Worm (Caenorhabditis elegans) whole organism, L3 larva: Measurements from ENCODE around the gene rpt-1.

ENCODE experiments used
- ceh-16 ChIP-seq: sonication (generic microtip); optimal IDR thresholded peaks from 2 replicates; lab custom pipeline; 2017; ENCODE audit warnings: missing biosample characterization, missing genetic modification characterization
- egl-27 ChIP-seq: sonication (generic microtip); optimal IDR thresholded peaks from 4 replicates; lab custom pipeline; 2017; ENCODE audit warnings: missing biosample characterization, missing genetic modification reagents, missing genetic modification characterization
- elt-3 ChIP-seq, 3 experiments: fragments of 150-350 bp in 1 of 3; sonication (generic microtip) in 2 of 3; optimal IDR thresholded peaks; 2 replicates in 2 of 3; 4 replicates in 1 of 3; lab custom pipeline; 2014 to 2017; ENCODE audit warnings: missing biosample characterization in 3 of 3, missing genetic modification characterization in 3 of 3
- fos-1 ChIP-seq: fragments of 150-350 bp; optimal IDR thresholded peaks from 2 replicates; lab custom pipeline; 2014; ENCODE audit warnings: missing biosample characterization, missing genetic modification characterization
- lin-39 ChIP-seq: fragments of 150-350 bp; optimal IDR thresholded peaks from 2 replicates; lab custom pipeline; 2018; ENCODE audit warnings: missing biosample characterization, missing genetic modification reagents, missing genetic modification characterization
- skn-1 ChIP-seq: fragments of 150-350 bp; optimal IDR thresholded peaks from 2 replicates; lab custom pipeline; 2014; ENCODE audit warnings: missing biosample characterization, missing genetic modification characterization
- unc-39 ChIP-seq: sonication (generic microtip); optimal IDR thresholded peaks from 4 replicates; lab custom pipeline; 2017; ENCODE audit warnings: missing biosample characterization, missing genetic modification characterization

DNA sequence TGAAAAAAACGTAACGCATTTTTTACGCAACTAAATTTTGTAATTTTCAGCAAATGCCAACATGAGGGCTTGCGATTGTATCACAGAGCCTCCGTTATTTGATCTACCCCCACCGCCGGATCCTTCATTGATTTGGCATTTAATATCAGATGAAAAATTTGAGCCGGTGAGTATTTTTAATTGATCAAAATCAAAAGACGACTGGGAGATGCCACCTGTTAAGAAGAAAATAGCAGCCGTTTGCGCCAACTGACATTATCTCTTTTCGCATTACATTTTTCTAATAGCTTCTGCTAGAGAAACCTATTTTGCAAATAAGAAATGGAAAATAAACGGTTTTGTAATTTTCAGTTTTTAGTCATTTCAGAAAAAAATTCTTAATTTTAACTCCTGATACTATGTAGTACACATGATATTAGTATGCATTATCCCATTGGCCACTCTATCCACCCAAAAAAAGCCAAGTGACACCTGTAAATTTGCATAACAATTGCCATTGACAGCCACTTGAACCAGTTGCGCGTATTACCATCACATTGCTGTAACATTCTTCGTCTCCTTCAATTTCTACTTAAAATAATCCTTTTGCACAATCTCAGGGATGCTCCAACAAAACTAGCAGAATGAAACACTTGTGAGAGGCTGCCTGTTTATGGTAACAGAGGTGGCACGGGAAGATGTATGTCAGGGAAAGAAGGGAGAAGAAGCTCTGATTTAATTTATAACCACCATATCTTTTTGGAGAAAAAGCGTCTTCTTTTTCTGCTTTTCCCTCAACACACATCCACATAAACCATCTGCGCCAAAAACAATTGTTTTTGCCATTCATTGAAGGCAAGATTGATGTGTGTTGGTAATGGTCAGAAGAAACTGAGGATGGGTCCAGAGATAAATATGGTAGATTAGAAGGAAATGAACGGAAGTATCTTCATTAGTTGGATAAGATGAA, 23.6 kb downstream of the rpt-1 start, which contains the start of gene F58H1.5:
- TF ChIP-seq fos-1 (tag; lab: Kevin White, UChicago) = no peak
- no peak for TF ChIP-seq egl-27
- no peak for TF ChIP-seq skn-1 (tag; lab: Kevin White, UChicago)
- no peak for TF ChIP-seq elt-3 (tag; optimal IDR thresholded peaks at IDR 0.05; lab: Kevin White, UChicago)
- TF ChIP-seq lin-39 (tag; lab: Kevin White, UChicago) = no peak
- no peak for TF ChIP-seq unc-39
- TF ChIP-seq ceh-16 (tag; lab: Kevin White, UChicago) = no peak
